Worm (Caenorhabditis elegans): ENCODE measurements around the gene F36H5.17.

DNA sequence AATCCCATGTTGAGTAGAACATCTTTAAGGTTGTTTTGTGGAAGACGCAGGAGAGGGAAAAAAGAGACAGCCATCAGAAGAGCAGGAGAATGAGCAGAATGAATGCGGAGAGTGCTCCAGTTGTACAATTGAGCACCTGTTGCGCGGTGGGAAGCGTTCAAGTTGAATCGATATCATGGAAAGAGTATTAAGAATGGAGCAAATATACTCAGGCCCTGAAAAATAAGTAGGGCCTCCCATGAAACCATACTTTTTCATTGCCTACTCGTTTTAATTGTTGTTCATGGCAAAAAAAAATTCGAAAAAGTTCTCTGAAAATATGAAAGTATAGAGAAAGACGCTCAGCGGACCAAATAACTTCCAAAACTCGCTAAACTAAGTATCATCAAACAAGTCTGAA, 36.8 kb downstream of the F36H5.17 start, which contains the start of gene fbxb-48:
- TF ChIP-seq M03D4.4 (tag; optimal IDR thresholded peaks at IDR 0.05) (no peak), nhr-28 (tag; optimal IDR thresholded peaks at IDR 0.05) (no peak), mls-2 (tag; optimal IDR thresholded peaks at IDR 0.05) (no peak), ces-1 (GFP tag; optimal IDR thresholded peaks at IDR 0.05) (no peak), nhr-12 (tag; optimal IDR thresholded peaks at IDR 0.05) (no peak), nhr-76 (tag; optimal IDR thresholded peaks at IDR 0.05) (no peak), unc-62 (GFP tag; optimal IDR thresholded peaks at IDR 0.05) (no peak), elt-3 (tag; optimal IDR thresholded peaks at IDR 0.05) (no peak), zip-8 (tag; optimal IDR thresholded peaks at IDR 0.05) (no peak), unc-39 (tag; optimal IDR thresholded peaks at IDR 0.05) (no peak), lsy-2 (tag; optimal IDR thresholded peaks at IDR 0.05) (no peak), nhr-237 (tag; optimal IDR thresholded peaks at IDR 0.05) (no peak), snpc-4 (tag; optimal IDR thresholded peaks at IDR 0.05) (no peak)

All from whole organism, mixed stage, embryonic.